Worm (Caenorhabditis elegans): Measurements from ENCODE around the gene C07A12.2.

C07A12.2 gene

DNA sequence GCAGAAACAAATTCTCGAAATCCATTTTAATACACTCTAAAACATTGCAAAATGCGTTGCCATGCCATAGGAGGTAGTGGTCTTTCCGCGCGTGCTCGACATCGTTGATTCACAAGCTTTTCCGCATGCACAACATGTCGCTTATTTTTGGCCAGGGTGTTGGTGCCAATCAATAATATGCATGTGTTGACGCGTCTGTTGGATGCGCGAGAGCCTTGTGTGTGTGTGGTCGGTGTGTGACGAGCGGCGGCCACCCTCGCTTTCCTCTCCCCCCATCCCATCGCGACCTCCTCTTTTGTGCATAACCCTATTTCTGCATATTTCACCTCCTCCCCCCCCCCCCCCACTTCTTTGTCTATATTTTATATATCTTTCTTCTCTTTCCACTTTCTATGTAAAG, 31.6 kb downstream of the C07A12.2 start:
- TF ChIP-seq F13C5.2 (tag; optimal IDR thresholded peaks at IDR 0.05) (peak; percentile 43), hmbx-1 (tag; optimal IDR thresholded peaks at IDR 0.05) (no peak), pes-1 (GFP tag; IDR thresholded peaks at IDR 0.05) (0 out of 2 replicates have a peak, but pooled peaks have one; percentile 45), B0310.2 (tag; optimal IDR thresholded peaks at IDR 0.05) (no peak), ama-1 (optimal IDR thresholded peaks at IDR 0.05) (no peak), tbx-11 (GFP tag; IDR thresholded peaks at IDR 0.05) (no peak), hmg-4 (GFP tag; optimal IDR thresholded peaks at IDR 0.05) (peak; percentile 70), scrt-1 (GFP tag; IDR thresholded peaks at IDR 0.05) (no peak)

DNA sequence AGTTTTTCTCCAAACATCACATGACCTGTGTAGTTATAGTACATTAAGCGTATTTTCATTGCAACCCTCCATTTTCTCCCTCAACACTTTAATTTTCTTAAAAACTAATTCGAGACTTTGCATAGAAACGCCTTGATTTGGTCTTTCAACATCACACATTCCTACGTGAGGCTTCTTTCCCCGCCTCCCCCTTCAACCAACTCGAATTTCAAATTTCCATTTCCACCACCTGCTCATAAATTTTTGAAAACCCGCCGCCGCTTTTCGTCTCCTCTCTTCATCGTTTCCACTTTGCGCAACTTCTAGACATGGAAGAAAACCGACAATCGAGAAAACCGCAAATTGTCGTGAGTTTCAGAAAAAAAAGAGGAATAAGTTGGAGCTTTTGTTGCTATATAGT, 33.3 kb downstream of the C07A12.2 start, which contains the start of gene C05E11.3:
Gene C05E11.3, plus strand, starts transcription at position 301 of the 400 bp plus-strand sequence.
- TF ChIP-seq ets-7 (tag; optimal IDR thresholded peaks at IDR 0.05) = no peak

DNA sequence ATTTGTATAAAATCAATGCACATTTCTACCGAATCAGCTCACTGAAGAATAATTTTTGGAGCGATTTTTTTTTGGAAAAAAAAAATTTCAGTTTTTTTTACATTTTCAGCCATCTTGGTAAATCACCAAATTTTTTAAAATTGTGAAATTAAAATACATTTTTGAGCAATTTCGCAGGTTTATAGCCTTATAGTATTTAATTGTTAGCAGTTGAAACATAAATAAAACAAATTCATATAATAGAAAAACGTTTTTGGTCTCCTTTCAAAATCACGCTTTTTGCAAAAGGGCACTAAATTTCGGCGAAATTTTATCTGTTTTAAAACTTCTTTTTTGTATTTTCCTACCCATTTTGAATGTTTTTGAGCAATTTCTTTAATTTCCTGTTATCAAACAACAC, 33.9 kb downstream of the C07A12.2 start:
- TF ChIP-seq tra-4 (tag; optimal IDR thresholded peaks at IDR 0.05) = no peak
- TF ChIP-seq flt-1 (GFP tag; IDR thresholded peaks at IDR 0.05) = no peak

DNA sequence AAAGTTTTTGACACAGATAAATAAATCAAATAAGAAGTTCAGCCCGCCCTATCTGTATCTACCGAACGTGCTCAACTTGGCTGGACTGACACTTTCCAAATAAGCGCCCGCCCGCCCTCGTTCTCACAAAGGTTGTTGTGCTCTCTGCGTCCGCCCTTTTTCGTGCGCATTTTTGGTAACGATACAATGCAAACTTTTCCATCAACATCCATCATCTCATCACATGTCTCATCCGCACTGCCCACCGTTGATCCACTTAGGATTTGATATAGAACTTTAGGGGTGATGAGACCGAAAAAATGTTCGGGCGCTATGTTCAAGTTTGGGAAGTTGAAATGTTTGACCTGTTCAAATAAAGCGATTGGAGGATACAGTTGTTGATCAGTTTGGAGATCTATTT, 40.9 kb downstream of the C07A12.2 start, which contains the start of gene C05E11.7:
Gene C05E11.7, minus strand, starts transcription at position 101 of the 400 bp plus-strand sequence.
- no peak for TF ChIP-seq scrt-1 (GFP tag; IDR thresholded peaks at IDR 0.05)
- no peak for TF ChIP-seq flt-1 (GFP tag; IDR thresholded peaks at IDR 0.05)
- TF ChIP-seq hmbx-1 (tag; optimal IDR thresholded peaks at IDR 0.05) = no peak
- TF ChIP-seq B0310.2 (tag; optimal IDR thresholded peaks at IDR 0.05) = no peak
- TF ChIP-seq aly-1 (tag; optimal IDR thresholded peaks at IDR 0.05) = no peak
- no peak for TF ChIP-seq tbx-11 (GFP tag; IDR thresholded peaks at IDR 0.05)
- TF ChIP-seq tra-4 (tag; optimal IDR thresholded peaks at IDR 0.05) = no peak
- TF ChIP-seq ama-1 (optimal IDR thresholded peaks at IDR 0.05) = no peak
- TF ChIP-seq tbx-37 (GFP tag; conservative IDR thresholded peaks at IDR 0.05) = no peak
- no peak for TF ChIP-seq ets-7 (tag; optimal IDR thresholded peaks at IDR 0.05)
- no peak for TF ChIP-seq ceh-13 (GFP tag; optimal IDR thresholded peaks at IDR 0.05)
- TF ChIP-seq hmg-4 (GFP tag; optimal IDR thresholded peaks at IDR 0.05) = no peak
- no peak for TF ChIP-seq hnd-1 (tag; optimal IDR thresholded peaks at IDR 0.05)
- no peak for TF ChIP-seq sea-1 (GFP tag; conservative IDR thresholded peaks at IDR 0.05)
- TF ChIP-seq F13C5.2 (tag; optimal IDR thresholded peaks at IDR 0.05) = no peak

DNA sequence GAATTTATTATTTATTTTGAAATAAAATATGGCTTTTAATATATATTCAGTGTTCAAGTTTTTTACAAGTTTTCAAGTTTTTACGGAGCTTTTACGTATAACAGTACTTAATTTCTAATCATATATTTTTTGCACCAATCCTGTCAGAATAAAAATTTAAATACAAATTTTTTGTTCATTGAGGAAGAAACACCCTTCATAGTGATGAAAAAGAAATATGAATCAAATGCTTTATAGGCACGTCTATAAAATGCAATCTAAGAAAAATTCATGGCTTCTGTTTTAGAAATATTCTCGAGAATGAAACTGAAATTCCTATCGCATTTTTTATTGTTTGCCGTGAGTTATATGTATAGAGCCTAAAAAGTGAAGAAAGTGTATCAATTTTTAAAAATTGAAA, 42.0 kb downstream of the C07A12.2 start, which contains the start of gene C05E11.2:
Gene C05E11.2, plus strand, starts transcription at position 301 of the 400 bp plus-strand sequence.
- TF ChIP-seq sea-1 (GFP tag; conservative IDR thresholded peaks at IDR 0.05) (no peak), hmg-4 (GFP tag; optimal IDR thresholded peaks at IDR 0.05) (no peak), tra-4 (tag; optimal IDR thresholded peaks at IDR 0.05) (no peak), ets-7 (tag; optimal IDR thresholded peaks at IDR 0.05) (no peak), F13C5.2 (tag; optimal IDR thresholded peaks at IDR 0.05) (no peak)

DNA sequence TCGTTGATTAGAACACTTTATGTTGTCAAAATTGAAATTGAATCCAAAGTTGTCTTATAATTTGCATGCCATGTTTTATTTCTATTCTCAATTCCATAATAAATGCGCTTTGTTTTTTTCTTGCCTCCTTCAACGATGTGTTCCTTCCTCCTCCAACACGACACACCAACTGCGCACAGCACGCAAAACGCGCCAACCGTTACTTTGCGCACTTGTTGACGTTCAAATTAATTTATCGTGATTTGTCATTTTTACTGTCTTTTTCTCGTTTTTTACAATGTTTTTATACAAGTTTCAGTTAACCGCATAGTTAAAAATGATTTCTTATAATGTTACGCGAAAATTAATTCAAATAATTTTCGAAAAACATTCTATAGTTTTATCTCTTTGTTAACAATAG, 43.3 kb downstream of the C07A12.2 start:
- no peak for TF ChIP-seq scrt-1 (GFP tag; IDR thresholded peaks at IDR 0.05)
- TF ChIP-seq tbx-37 (GFP tag; conservative IDR thresholded peaks at IDR 0.05) = no peak
- TF ChIP-seq F13C5.2 (tag; optimal IDR thresholded peaks at IDR 0.05) = no peak
- TF ChIP-seq ama-1 (optimal IDR thresholded peaks at IDR 0.05) = no peak
- no peak for TF ChIP-seq hmg-4 (GFP tag; optimal IDR thresholded peaks at IDR 0.05)
- TF ChIP-seq pes-1 (GFP tag; IDR thresholded peaks at IDR 0.05) = no peak
- TF ChIP-seq flt-1 (GFP tag; IDR thresholded peaks at IDR 0.05) = no peak
- no peak for TF ChIP-seq hmbx-1 (tag; optimal IDR thresholded peaks at IDR 0.05)
- no peak for TF ChIP-seq aly-1 (tag; optimal IDR thresholded peaks at IDR 0.05)
- no peak for TF ChIP-seq tbx-11 (GFP tag; IDR thresholded peaks at IDR 0.05)
- no peak for TF ChIP-seq sea-1 (GFP tag; conservative IDR thresholded peaks at IDR 0.05)
- no peak for TF ChIP-seq ceh-36 (tag; optimal IDR thresholded peaks at IDR 0.05)
- TF ChIP-seq ceh-13 (GFP tag; optimal IDR thresholded peaks at IDR 0.05) = no peak
- TF ChIP-seq ets-7 (tag; optimal IDR thresholded peaks at IDR 0.05) = no peak
- TF ChIP-seq tra-4 (tag; optimal IDR thresholded peaks at IDR 0.05) = no peak
- TF ChIP-seq hnd-1 (tag; optimal IDR thresholded peaks at IDR 0.05) = no peak
- no peak for TF ChIP-seq B0310.2 (tag; optimal IDR thresholded peaks at IDR 0.05)

DNA sequence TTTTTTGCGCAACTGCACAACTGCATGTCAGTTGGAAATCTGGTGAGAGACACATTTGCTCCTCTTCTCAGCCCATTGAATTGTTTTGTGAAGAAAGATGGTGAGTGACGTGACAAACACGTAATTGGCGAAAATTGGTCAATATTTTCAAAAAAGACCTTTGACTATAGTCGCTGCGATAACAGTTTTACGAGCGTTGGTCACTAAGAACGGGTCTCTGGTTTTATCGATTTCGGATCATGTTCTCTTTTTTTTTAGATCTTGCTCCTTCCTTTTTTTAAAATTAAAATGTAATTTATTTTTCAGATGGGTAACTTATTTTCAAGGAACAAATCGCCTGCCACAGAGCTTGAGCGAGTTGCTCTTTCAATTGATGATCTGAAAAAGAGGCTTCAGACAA, 43.8 kb downstream of the C07A12.2 start, which contains the start of gene lnp-1:
Gene lnp-1, plus strand, starts transcription at position 301 of the 400 bp plus-strand sequence.
- TF ChIP-seq ceh-13 (GFP tag; optimal IDR thresholded peaks at IDR 0.05) (no peak), F13C5.2 (tag; optimal IDR thresholded peaks at IDR 0.05) (no peak), pes-1 (GFP tag; IDR thresholded peaks at IDR 0.05) (no peak), sea-1 (GFP tag; conservative IDR thresholded peaks at IDR 0.05) (no peak), B0310.2 (tag; optimal IDR thresholded peaks at IDR 0.05) (no peak), flt-1 (GFP tag; IDR thresholded peaks at IDR 0.05) (no peak), ama-1 (optimal IDR thresholded peaks at IDR 0.05) (no peak), tra-4 (tag; optimal IDR thresholded peaks at IDR 0.05) (no peak), aly-1 (tag; optimal IDR thresholded peaks at IDR 0.05) (no peak), ets-7 (tag; optimal IDR thresholded peaks at IDR 0.05) (no peak), hmg-4 (GFP tag; optimal IDR thresholded peaks at IDR 0.05) (no peak), ceh-36 (tag; optimal IDR thresholded peaks at IDR 0.05) (no peak), hnd-1 (tag; optimal IDR thresholded peaks at IDR 0.05) (no peak), tbx-37 (GFP tag; conservative IDR thresholded peaks at IDR 0.05) (no peak), scrt-1 (GFP tag; IDR thresholded peaks at IDR 0.05) (no peak)

DNA sequence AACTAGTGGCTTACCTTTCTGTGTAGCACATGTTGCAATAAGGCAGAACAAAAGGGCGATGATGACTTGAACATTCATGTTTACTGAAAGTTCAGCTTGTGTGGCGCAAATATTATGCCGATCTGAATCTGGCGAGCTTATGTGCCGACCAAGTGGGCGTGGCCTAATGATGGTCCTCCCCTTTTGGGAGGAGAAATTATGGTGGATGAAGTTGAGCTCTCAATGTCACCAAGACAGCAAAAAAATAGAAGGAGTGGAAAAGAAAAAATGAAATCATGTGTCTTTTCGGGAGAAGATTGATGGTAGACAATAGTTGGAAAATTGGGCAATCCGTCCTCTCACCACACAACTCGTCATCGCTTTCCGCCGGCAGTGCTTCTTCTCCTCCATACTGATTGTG, 47.6 kb downstream of the C07A12.2 start, which contains the start of gene flp-12:
Gene flp-12, minus strand, starts transcription at position 101 of the 400 bp plus-strand sequence.
- no peak for TF ChIP-seq B0310.2 (tag; optimal IDR thresholded peaks at IDR 0.05)
- no peak for TF ChIP-seq hmbx-1 (tag; optimal IDR thresholded peaks at IDR 0.05)
- TF ChIP-seq tbx-37 (GFP tag; conservative IDR thresholded peaks at IDR 0.05) = no peak
- TF ChIP-seq aly-1 (tag; optimal IDR thresholded peaks at IDR 0.05) = no peak
- TF ChIP-seq hnd-1 (tag; optimal IDR thresholded peaks at IDR 0.05) = no peak
- TF ChIP-seq sea-1 (GFP tag; conservative IDR thresholded peaks at IDR 0.05) = no peak
